Worm (Caenorhabditis elegans) whole organism, young adult: Measurements from ENCODE around the gene daao-1.

Experiments used
- B0019.2 ChIP-seq: fragments of 200-800 bp; sonication (Bioruptor generic); conservative IDR thresholded peaks from 2 replicates; pipeline ENCODE4 v1.3.6; 2022; ENCODE audit warnings: missing genetic modification reagents, missing genetic modification characterization, missing compliant biosample characterization
- B0035.1 ChIP-seq: sonication (generic microtip); optimal IDR thresholded peaks from 2 replicates; lab custom pipeline; 2016; ENCODE audit warnings: missing genetic modification characterization, mild to moderate bottlenecking, missing compliant biosample characterization, missing genotype, missing genetic modification reagents
- B0261.1 ChIP-seq: sonication (generic microtip); optimal IDR thresholded peaks from 2 replicates; lab custom pipeline; 2016; ENCODE audit warnings: mild to moderate bottlenecking, missing genetic modification characterization, moderate library complexity, missing compliant biosample characterization
- C06A6.2 ChIP-seq: fragments of 200-800 bp; sonication (Bioruptor generic); conservative IDR thresholded peaks from 2 replicates; pipeline ENCODE4 v1.3.6; 2022; ENCODE audit warnings: missing genetic modification characterization, missing compliant biosample characterization
- C17E4.6 ChIP-seq: fragments of 200-800 bp; sonication (Bioruptor generic); IDR thresholded peaks from 2 replicates; pipeline ENCODE4 v1.3.6; 2022; ENCODE audit warnings: missing genetic modification reagents, missing genetic modification characterization, missing compliant biosample characterization
- D2030.7 ChIP-seq: fragments of 200-800 bp; sonication (Bioruptor generic); IDR thresholded peaks from 2 replicates; pipeline ENCODE4 v1.3.6; 2022; ENCODE audit warnings: missing genetic modification reagents, missing genetic modification characterization, missing compliant biosample characterization
- F10E7.11 ChIP-seq: sonication (generic microtip); optimal IDR thresholded peaks from 2 replicates; lab custom pipeline; 2017; ENCODE audit warnings: mild to moderate bottlenecking, missing genetic modification characterization, moderate library complexity, missing compliant biosample characterization
- F22D6.2 ChIP-seq: sonication (generic microtip); optimal IDR thresholded peaks from 2 replicates; lab custom pipeline; 2016; ENCODE audit warnings: mild to moderate bottlenecking, missing genetic modification characterization, missing compliant biosample characterization
- F23B12.7 ChIP-seq: sonication (generic microtip); optimal IDR thresholded peaks from 2 replicates; lab custom pipeline; 2017; ENCODE audit warnings: missing genetic modification characterization, mild to moderate bottlenecking, missing compliant biosample characterization, antibody characterized with exemption, moderate library complexity; ENCODE audit not compliant: insufficient read depth
- F37B4.10 ChIP-seq: fragments of 200-800 bp; sonication (Bioruptor generic); IDR thresholded peaks from 2 replicates; pipeline ENCODE4 v1.3.6; 2022; ENCODE audit warnings: missing genetic modification characterization, missing compliant biosample characterization
- F39B2.1 ChIP-seq: fragments of 200-800 bp; sonication (Bioruptor generic); IDR thresholded peaks from 2 replicates; pipeline ENCODE4 v1.3.6; 2022; ENCODE audit warnings: missing genetic modification reagents, missing genetic modification characterization, missing compliant biosample characterization
- F55B11.4 ChIP-seq: sonication (generic microtip); optimal IDR thresholded peaks from 2 replicates; lab custom pipeline; 2016; ENCODE audit warnings: missing compliant biosample characterization, missing genetic modification characterization, borderline replicate concordance; ENCODE audit not compliant: insufficient read depth
- F57C9.4 ChIP-seq: sonication (generic microtip); optimal IDR thresholded peaks from 2 replicates; lab custom pipeline; 2017; ENCODE audit warnings: mild to moderate bottlenecking, missing genetic modification characterization, missing compliant biosample characterization
- T26A5.8 ChIP-seq: sonication (generic microtip); optimal IDR thresholded peaks from 2 replicates; lab custom pipeline; 2016; ENCODE audit warnings: missing genetic modification characterization, missing compliant biosample characterization
- Y53F4B.3 ChIP-seq: fragments of 200-800 bp; sonication (Bioruptor generic); IDR thresholded peaks from 2 replicates; pipeline ENCODE4 v1.3.6; 2022; ENCODE audit warnings: missing genetic modification reagents, missing genetic modification characterization, missing compliant biosample characterization
- Y67H2A.10 ChIP-seq: fragments of 200-800 bp; sonication (Bioruptor generic); conservative IDR thresholded peaks from 2 replicates; pipeline ENCODE4 v1.3.6; 2022; ENCODE audit warnings: missing genetic modification reagents, missing genetic modification characterization, missing compliant biosample characterization
- Y95B8A.8 ChIP-seq: fragments of 200-800 bp; sonication (Bioruptor generic); IDR thresholded peaks from 2 replicates; pipeline ENCODE4 v1.3.6; 2022; ENCODE audit warnings: missing genetic modification reagents, missing genetic modification characterization, missing compliant biosample characterization
- akir-1 ChIP-seq: fragments of 200-800 bp; sonication (Bioruptor generic); optimal IDR thresholded peaks from 2 replicates; lab custom pipeline; 2018; ENCODE audit warnings: mild to moderate bottlenecking, missing genetic modification characterization, moderate library complexity, missing compliant biosample characterization
- ama-1 ChIP-seq, 3 experiments: fragments of 150-350 bp in 1 of 3; sonication (generic microtip) in 2 of 3; optimal IDR thresholded peaks; 2 replicates each; lab custom pipeline; 2014 to 2018; ENCODE audit warnings: missing biosample characterization in 2 of 3, missing genetic modification characterization in 2 of 3, missing genetic modification reagents in 2 of 3
- aptf-3 ChIP-seq: fragments of 200-800 bp; sonication (Bioruptor generic); IDR thresholded peaks from 2 replicates; pipeline ENCODE4 v1.3.6; 2022; ENCODE audit warnings: missing genetic modification characterization, missing compliant biosample characterization
- athp-1 ChIP-seq: sonication (generic microtip); optimal IDR thresholded peaks from 2 replicates; lab custom pipeline; 2017; ENCODE audit warnings: mild to moderate bottlenecking, missing genetic modification characterization, missing compliant biosample characterization
- attf-3 ChIP-seq: fragments of 200-800 bp; sonication (Bioruptor generic); conservative IDR thresholded peaks from 2 replicates; pipeline ENCODE4 v1.3.6; 2022; ENCODE audit warnings: missing genetic modification reagents, missing genetic modification characterization, missing compliant biosample characterization
- attf-6 ChIP-seq: fragments of 200-800 bp; sonication (Bioruptor generic); IDR thresholded peaks from 2 replicates; pipeline ENCODE4 v1.3.6; 2022; ENCODE audit warnings: missing genetic modification reagents, missing genetic modification characterization, missing compliant biosample characterization
- bed-1 ChIP-seq: fragments of 200-800 bp; sonication (Bioruptor generic); IDR thresholded peaks from 2 replicates; pipeline ENCODE4 v1.3.6; 2022; ENCODE audit warnings: missing genetic modification reagents, missing genetic modification characterization, missing compliant biosample characterization
- ceh-100 ChIP-seq: fragments of 200-800 bp; sonication (Bioruptor generic); IDR thresholded peaks from 2 replicates; pipeline ENCODE4 v1.3.6; 2022; ENCODE audit warnings: missing genetic modification reagents, missing genetic modification characterization, missing compliant biosample characterization
- ceh-27 ChIP-seq: fragments of 200-800 bp; sonication (Bioruptor generic); optimal IDR thresholded peaks from 2 replicates; lab custom pipeline; 2018; ENCODE audit warnings: mild to moderate bottlenecking, missing genetic modification characterization, moderate library complexity, missing compliant biosample characterization
- ceh-58 ChIP-seq: fragments of 200-800 bp; sonication (Bioruptor generic); IDR thresholded peaks from 2 replicates; pipeline ENCODE4 v1.3.6; 2022; ENCODE audit warnings: missing genetic modification characterization, missing compliant biosample characterization
- chd-7 ChIP-seq: sonication (generic microtip); optimal IDR thresholded peaks from 2 replicates; lab custom pipeline; 2016; ENCODE audit warnings: mild to moderate bottlenecking, missing genetic modification characterization, moderate library complexity, missing compliant biosample characterization
- egl-44 ChIP-seq: fragments of 200-800 bp; sonication (Bioruptor generic); IDR thresholded peaks from 2 replicates; pipeline ENCODE4 v1.3.6; 2022; ENCODE audit warnings: missing genetic modification reagents, missing genetic modification characterization, missing compliant biosample characterization
- fkh-3 ChIP-seq: sonication (generic microtip); optimal IDR thresholded peaks from 2 replicates; lab custom pipeline; 2016; ENCODE audit warnings: mild to moderate bottlenecking, missing genetic modification characterization, missing compliant biosample characterization
- hmg-20 ChIP-seq: fragments of 200-800 bp; sonication (Bioruptor generic); IDR thresholded peaks from 2 replicates; pipeline ENCODE4 v1.3.6; 2022; ENCODE audit warnings: missing genetic modification reagents, missing genetic modification characterization, missing compliant biosample characterization
- lir-1 ChIP-seq: fragments of 200-800 bp; sonication (Bioruptor generic); conservative IDR thresholded peaks from 2 replicates; pipeline ENCODE4 v1.3.6; 2022; ENCODE audit warnings: missing genetic modification reagents, missing genetic modification characterization, missing compliant biosample characterization
- madf-3 ChIP-seq: fragments of 200-800 bp; sonication (Bioruptor generic); IDR thresholded peaks from 2 replicates; pipeline ENCODE4 v1.3.6; 2022; ENCODE audit warnings: missing genetic modification reagents, missing genetic modification characterization, missing compliant biosample characterization
- mes-4 ChIP-seq: sonication (generic microtip); optimal IDR thresholded peaks from 2 replicates; lab custom pipeline; 2016; ENCODE audit warnings: missing genotype, missing genetic modification characterization, missing compliant biosample characterization
- nhr-120 ChIP-seq: fragments of 200-800 bp; sonication (Bioruptor generic); IDR thresholded peaks from 2 replicates; pipeline ENCODE4 v1.3.6; 2022; ENCODE audit warnings: missing genetic modification characterization, missing compliant biosample characterization
- pbrm-1 ChIP-seq: fragments of 200-800 bp; sonication (Bioruptor generic); IDR thresholded peaks from 2 replicates; pipeline ENCODE4 v1.3.6; 2022; ENCODE audit warnings: missing genetic modification reagents, missing genetic modification characterization, missing compliant biosample characterization
- pha-4 ChIP-seq: fragments of 150-350 bp; sonication (generic microtip); optimal IDR thresholded peaks from 2 replicates; lab custom pipeline; 2014; ENCODE audit warnings: missing biosample characterization, missing genetic modification reagents, missing genetic modification characterization
- rec-8 ChIP-seq, 2 experiments: sonication (generic microtip); optimal IDR thresholded peaks; 2 replicates each; lab custom pipeline; 2016; ENCODE audit warnings: mild to moderate bottlenecking in 2 of 2, missing genetic modification characterization in 2 of 2, missing genetic modification reagents in 2 of 2, missing genotype in 2 of 2, missing biosample characterization in 1 of 2, missing compliant biosample characterization in 1 of 2, moderate library complexity in 1 of 2
- rpc-1 ChIP-seq, 2 experiments: fragments of 150-350 bp in 1 of 2; sonication (generic microtip) in 1 of 2; optimal IDR thresholded peaks; 2 replicates each; lab custom pipeline; 2014 to 2018; ENCODE audit warnings: missing biosample characterization in 1 of 2, missing genetic modification characterization in 1 of 2, missing genetic modification reagents in 1 of 2, missing genotype in 1 of 2
- tbp1 ChIP-seq: fragments of 200-800 bp; sonication (Bioruptor generic); optimal IDR thresholded peaks from 2 replicates; lab custom pipeline; 2018; ENCODE audit warnings: mild to moderate bottlenecking, missing genetic modification characterization, missing compliant biosample characterization
- ztf-18 ChIP-seq: sonication (generic microtip); optimal IDR thresholded peaks from 2 replicates; lab custom pipeline; 2016; ENCODE audit warnings: missing genotype, mild to moderate bottlenecking, missing genetic modification characterization, missing compliant biosample characterization
- ztf-22 ChIP-seq: fragments of 200-800 bp; sonication (Bioruptor generic); optimal IDR thresholded peaks from 2 replicates; lab custom pipeline; 2018; ENCODE audit warnings: mild to moderate bottlenecking, missing genetic modification characterization, moderate library complexity, missing compliant biosample characterization
- ztf-25 ChIP-seq: fragments of 200-800 bp; sonication (Bioruptor generic); IDR thresholded peaks from 2 replicates; pipeline ENCODE4 v1.3.6; 2022; ENCODE audit warnings: missing genetic modification reagents, missing genetic modification characterization, missing compliant biosample characterization
- ztf-28 ChIP-seq: fragments of 200-800 bp; sonication (Bioruptor generic); IDR thresholded peaks from 2 replicates; pipeline ENCODE4 v1.3.6; 2022; ENCODE audit warnings: missing genetic modification reagents, missing genetic modification characterization, missing compliant biosample characterization
- ztf-3 ChIP-seq: fragments of 200-800 bp; sonication (Bioruptor generic); optimal IDR thresholded peaks from 2 replicates; lab custom pipeline; 2018; ENCODE audit warnings: mild to moderate bottlenecking, missing genetic modification characterization, missing compliant biosample characterization
- ztf-6 ChIP-seq: fragments of 200-800 bp; sonication (Bioruptor generic); IDR thresholded peaks from 2 replicates; pipeline ENCODE4 v1.3.6; 2022; ENCODE audit warnings: missing genetic modification reagents, missing genetic modification characterization, missing compliant biosample characterization

daao-1 gene

DNA sequence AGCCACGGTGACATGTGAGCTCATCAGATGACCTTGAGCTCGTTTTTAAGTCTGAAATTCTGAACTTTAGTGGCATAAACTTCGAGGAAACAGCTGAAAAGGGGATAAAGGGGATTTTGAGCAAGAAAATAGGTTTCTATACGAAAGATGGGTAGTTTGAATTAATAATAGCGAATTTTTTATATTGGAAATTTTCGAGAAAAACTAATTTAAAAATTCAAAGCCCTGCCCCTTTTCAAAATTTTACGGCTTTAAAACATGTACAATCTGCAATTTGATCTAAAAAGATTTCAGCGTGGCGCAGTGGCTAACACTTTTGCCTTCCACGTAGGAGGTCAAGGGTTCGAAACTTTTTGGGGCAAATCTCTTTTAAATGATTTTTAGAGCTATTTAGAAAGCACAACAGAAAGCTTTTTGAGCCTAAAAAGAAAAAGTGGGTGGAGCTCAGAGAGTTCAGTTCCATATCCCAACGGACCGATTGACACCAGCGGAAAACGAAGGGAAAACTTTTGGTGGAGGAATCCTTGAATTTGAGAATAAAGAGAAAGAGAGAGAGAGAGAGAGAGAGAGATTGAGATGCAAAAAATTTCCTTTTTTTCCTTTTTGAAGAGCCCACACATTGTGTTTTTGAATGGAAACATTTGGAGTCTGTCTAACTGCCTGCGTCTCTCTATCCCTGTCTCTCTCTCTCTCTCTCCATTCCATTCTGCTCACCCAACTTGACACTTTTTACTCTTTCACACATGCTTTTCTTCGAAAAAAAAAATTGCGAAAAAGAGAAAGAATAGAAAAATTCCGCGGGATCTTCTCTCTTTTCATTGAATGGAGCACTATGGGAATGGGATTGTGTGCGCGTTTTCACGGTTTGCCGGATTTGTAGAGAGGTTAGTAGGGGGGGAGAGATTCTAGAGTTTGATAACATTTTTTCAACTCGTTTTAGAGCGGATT, 50.2 kb downstream of the daao-1 start, which contains the start of gene Y69A2AR.31 (continued):
- TF ChIP-seq F55B11.4 (tag; lab: Kevin White, UChicago) = no peak
- peak; percentile 88 for TF ChIP-seq rpc-1 (optimal IDR thresholded peaks at IDR 0.05; lab: Kevin White, UChicago)
- TF ChIP-seq rpc-1 (tag; optimal IDR thresholded peaks at IDR 0.05; lab: Kevin White, UChicago) = peak; percentile 94
- TF ChIP-seq B0035.1 (tag; lab: Kevin White, UChicago) = no peak
- no peak for TF ChIP-seq ceh-27
- no peak for TF ChIP-seq mes-4 (tag; lab: Kevin White, UChicago)
- no peak for TF ChIP-seq Y67H2A.10 (GFP tag; lab: Robert Waterston, UW)
- no peak for TF ChIP-seq nhr-120
- TF ChIP-seq B0261.1 (tag; lab: Kevin White, UChicago) = peak; percentile 71
- TF ChIP-seq C06A6.2 (GFP tag; lab: Robert Waterston, UW) = no peak
- TF ChIP-seq ztf-25 (GFP tag; lab: Robert Waterston, UW) = peak; percentile 82
- TF ChIP-seq ama-1 (optimal IDR thresholded peaks at IDR 0.05; lab: Kevin White, UChicago) = no peak
- TF ChIP-seq ama-1 (GFP tag; optimal IDR thresholded peaks at IDR 0.05; lab: Kevin White, UChicago) = peak; percentile 52 to 77
- no peak for TF ChIP-seq bed-1
- TF ChIP-seq akir-1 (GFP tag; lab: Kevin White, UChicago) = no peak
- TF ChIP-seq D2030.7 (GFP tag; lab: Robert Waterston, UW) = peak; percentile 56; the same call in 1 of the 2 replicates
- 0 out of 2 replicates have a peak, but pooled peaks have one; percentile 26 for TF ChIP-seq attf-3 (GFP tag; lab: Robert Waterston, UW)
- TF ChIP-seq madf-3 (GFP tag; lab: Robert Waterston, UW) = 0 out of 2 replicates have a peak, but pooled peaks have one; percentile 51
- no peak for TF ChIP-seq ceh-58 (GFP tag; lab: Robert Waterston, UW)
- peak; percentile 44 for TF ChIP-seq F23B12.7
- no peak for TF ChIP-seq fkh-3 (tag; lab: Kevin White, UChicago)
- TF ChIP-seq F39B2.1 = no peak
- no peak for TF ChIP-seq C17E4.6 (GFP tag; lab: Robert Waterston, UW)
- TF ChIP-seq hmg-20 (GFP tag; lab: Robert Waterston, UW) = no peak
- peak; percentile 39 for TF ChIP-seq chd-7 (tag; lab: Kevin White, UChicago)
- TF ChIP-seq ztf-18 (tag; lab: Kevin White, UChicago) = peak; percentile 64
- TF ChIP-seq rec-8 (tag; optimal IDR thresholded peaks at IDR 0.05; lab: Kevin White, UChicago) = peak; percentile 23 to 54
- no peak for TF ChIP-seq F37B4.10 (GFP tag; lab: Robert Waterston, UW)
- no peak for TF ChIP-seq Y53F4B.3 (GFP tag; lab: Robert Waterston, UW)
- TF ChIP-seq F10E7.11 (tag; lab: Kevin White, UChicago) = no peak
- no peak for TF ChIP-seq ceh-100 (GFP tag; lab: Robert Waterston, UW)
- TF ChIP-seq pbrm-1 (GFP tag; lab: Robert Waterston, UW) = no peak; the same call in 1 of the 2 replicates
- no peak for TF ChIP-seq ztf-28
- TF ChIP-seq Y95B8A.8 (GFP tag; lab: Robert Waterston, UW) = no peak
- TF ChIP-seq tbp1 (GFP tag; lab: Kevin White, UChicago) = peak; percentile 93
- TF ChIP-seq pha-4 (tag; lab: Kevin White, UChicago) = no peak
- TF ChIP-seq B0019.2 (GFP tag; lab: Robert Waterston, UW) = no peak
- peak; percentile 66 for TF ChIP-seq athp-1 (tag; lab: Kevin White, UChicago)
- TF ChIP-seq ztf-6 (GFP tag; lab: Robert Waterston, UW) = no peak
- TF ChIP-seq aptf-3 (GFP tag; lab: Robert Waterston, UW) = no peak
- TF ChIP-seq T26A5.8 (tag; lab: Kevin White, UChicago) = peak; percentile 53
- no peak for TF ChIP-seq ztf-3
- no peak for TF ChIP-seq F22D6.2 (tag; lab: Kevin White, UChicago)
- 0 out of 2 replicates have a peak, but pooled peaks have one; percentile 34 for TF ChIP-seq egl-44 (GFP tag; lab: Robert Waterston, UW)
- TF ChIP-seq lir-1 (GFP tag; lab: Robert Waterston, UW) = no peak
- no peak for TF ChIP-seq attf-6 (GFP tag; lab: Robert Waterston, UW)
- no peak for TF ChIP-seq F57C9.4 (tag; lab: Kevin White, UChicago)
- TF ChIP-seq ztf-22 (GFP tag; lab: Kevin White, UChicago) = no peak
